Worm (Caenorhabditis elegans): ENCODE data around the gene mrpl-51.
A peak's percentile ranks its signal among the peaks of the same experiment; 100 is the strongest.

DNA sequence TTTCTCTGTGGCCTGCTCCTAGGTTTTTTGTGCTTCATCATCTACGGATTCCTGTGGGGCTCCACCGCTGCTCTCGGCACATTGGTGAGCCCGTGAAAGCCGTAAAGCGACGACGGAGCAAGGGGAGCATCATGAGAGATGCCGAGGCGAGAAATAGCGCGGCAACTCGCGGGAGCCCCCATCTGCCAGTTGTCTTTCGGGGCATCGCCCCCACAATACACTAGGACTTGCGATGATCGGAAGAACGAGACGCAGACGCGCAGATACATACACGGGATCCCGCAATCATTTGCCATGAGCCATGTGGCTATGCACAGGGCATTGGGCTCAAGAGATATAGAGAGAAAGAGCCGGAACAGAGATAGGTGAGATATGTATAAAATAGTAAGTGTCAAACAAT is 20.7 kb upstream of the mrpl-51 start:
- TF ChIP-seq unc-39 (tag; optimal IDR thresholded peaks at IDR 0.05) (no peak), skn-1 (tag; optimal IDR thresholded peaks at IDR 0.05) (no peak), pha-4 (GFP tag; IDR thresholded peaks at IDR 0.05) (no peak), pha-4 (tag; optimal IDR thresholded peaks at IDR 0.05) (no peak), snpc-4 (tag; optimal IDR thresholded peaks at IDR 0.05) (no peak), spr-1 (tag; optimal IDR thresholded peaks at IDR 0.05) (no peak), F49E8.2 (tag; optimal IDR thresholded peaks at IDR 0.05; ENCODE audit: borderline replicate concordance) (no peak), nhr-48 (tag; optimal IDR thresholded peaks at IDR 0.05) (no peak), hlh-30 (tag; optimal IDR thresholded peaks at IDR 0.05; ENCODE audit: insufficient read depth) (peak; percentile 49), pqm-1 (tag; optimal IDR thresholded peaks at IDR 0.05) (no peak), daf-19 (GFP tag; conservative IDR thresholded peaks at IDR 0.05) (no peak), dpl-1 (GFP tag; optimal IDR thresholded peaks at IDR 0.05) (no peak), zip-2 (tag; optimal IDR thresholded peaks at IDR 0.05) (no peak), nhr-6 (tag; optimal IDR thresholded peaks at IDR 0.05) (no peak), R02D3.7 (tag; optimal IDR thresholded peaks at IDR 0.05) (no peak)

Measured in whole organism, L4 larva.